Worm (Caenorhabditis elegans) whole organism, L3 larva: Measurements from ENCODE around the gene cpg-9.

Experiments
- R02D3.7 ChIP-seq: fragments of 150-350 bp; optimal IDR thresholded peaks from 2 replicates; lab custom pipeline; 2014; ENCODE audit warnings: missing biosample characterization, missing genetic modification characterization
- ZK546.5 ChIP-seq: sonication (generic microtip); optimal IDR thresholded peaks from 2 replicates; lab custom pipeline; 2017; ENCODE audit warnings: missing biosample characterization, missing genetic modification characterization
- aly-2 ChIP-seq: fragments of 150-350 bp; optimal IDR thresholded peaks from 2 replicates; lab custom pipeline; 2014; ENCODE audit warnings: missing biosample characterization, missing genetic modification characterization
- ama-1 ChIP-seq: fragments of 150-350 bp; optimal IDR thresholded peaks from 2 replicates; lab custom pipeline; 2018
- ceh-16 ChIP-seq: sonication (generic microtip); optimal IDR thresholded peaks from 2 replicates; lab custom pipeline; 2017; ENCODE audit warnings: missing biosample characterization, missing genetic modification characterization
- ceh-28 ChIP-seq: fragments of 150-350 bp; optimal IDR thresholded peaks from 2 replicates; lab custom pipeline; 2014; ENCODE audit warnings: missing biosample characterization, missing genetic modification reagents, missing genetic modification characterization
- ceh-82 ChIP-seq: fragments of 150-350 bp; optimal IDR thresholded peaks from 2 replicates; lab custom pipeline; 2014; ENCODE audit warnings: missing biosample characterization, missing genetic modification characterization
- ceh-9 ChIP-seq: sonication (generic microtip); optimal IDR thresholded peaks from 2 replicates; lab custom pipeline; 2018; ENCODE audit warnings: missing biosample characterization, missing genetic modification characterization
- egl-27 ChIP-seq: sonication (generic microtip); optimal IDR thresholded peaks from 4 replicates; lab custom pipeline; 2017; ENCODE audit warnings: missing biosample characterization, missing genetic modification reagents, missing genetic modification characterization
- egl-5 ChIP-seq: fragments of 150-350 bp; optimal IDR thresholded peaks from 2 replicates; lab custom pipeline; 2017; ENCODE audit warnings: missing biosample characterization, missing genetic modification reagents, missing genetic modification characterization, inconsistent platforms
- elt-1 ChIP-seq: fragments of 150-350 bp; optimal IDR thresholded peaks from 2 replicates; lab custom pipeline; 2014; ENCODE audit warnings: missing biosample characterization, missing genetic modification characterization
- elt-2 ChIP-seq: sonication (generic microtip); optimal IDR thresholded peaks from 2 replicates; lab custom pipeline; 2016; ENCODE audit warnings: missing genetic modification reagents, mild to moderate bottlenecking, missing genetic modification characterization, missing compliant biosample characterization
- elt-3 ChIP-seq, 3 experiments: fragments of 150-350 bp in 1 of 3; sonication (generic microtip) in 2 of 3; optimal IDR thresholded peaks; 2 replicates in 2 of 3; 4 replicates in 1 of 3; lab custom pipeline; 2014 to 2017; ENCODE audit warnings: missing biosample characterization in 3 of 3, missing genetic modification characterization in 3 of 3
- eor-1 ChIP-seq, 2 experiments: fragments of 150-350 bp; optimal IDR thresholded peaks; 2 replicates each; lab custom pipeline; 2014 to 2018; ENCODE audit warnings: missing biosample characterization in 2 of 2, missing genetic modification characterization in 2 of 2
- fkh-2 ChIP-seq: fragments of 150-350 bp; optimal IDR thresholded peaks from 2 replicates; lab custom pipeline; 2014; ENCODE audit warnings: missing biosample characterization, missing genetic modification reagents, missing genetic modification characterization
- fos-1 ChIP-seq: fragments of 150-350 bp; optimal IDR thresholded peaks from 2 replicates; lab custom pipeline; 2014; ENCODE audit warnings: missing biosample characterization, missing genetic modification characterization
- hmg-11 ChIP-seq: sonication (generic microtip); optimal IDR thresholded peaks from 2 replicates; lab custom pipeline; 2016; ENCODE audit warnings: missing genetic modification characterization, missing compliant biosample characterization
- jun-1 ChIP-seq: fragments of 150-350 bp; optimal IDR thresholded peaks from 2 replicates; lab custom pipeline; 2014; ENCODE audit warnings: missing biosample characterization, missing genetic modification reagents, missing genetic modification characterization
- lin-39 ChIP-seq: fragments of 150-350 bp; optimal IDR thresholded peaks from 2 replicates; lab custom pipeline; 2018; ENCODE audit warnings: missing biosample characterization, missing genetic modification reagents, missing genetic modification characterization
- mdl-1 ChIP-seq: fragments of 150-350 bp; optimal IDR thresholded peaks from 2 replicates; lab custom pipeline; 2014; ENCODE audit warnings: missing biosample characterization, missing genetic modification characterization
- mml-1 ChIP-seq: fragments of 150-350 bp; sonication (generic microtip); optimal IDR thresholded peaks from 3 replicates; lab custom pipeline; 2014; ENCODE audit warnings: missing biosample characterization, missing genetic modification characterization
- nfya-1 ChIP-seq: sonication (generic microtip); optimal IDR thresholded peaks from 2 replicates; lab custom pipeline; 2017; ENCODE audit warnings: missing genetic modification characterization, mild to moderate bottlenecking, missing compliant biosample characterization, antibody characterized with exemption, moderate library complexity; ENCODE audit not compliant: insufficient read depth
- nhr-11 ChIP-seq: fragments of 150-350 bp; optimal IDR thresholded peaks from 2 replicates; lab custom pipeline; 2014; ENCODE audit warnings: missing biosample characterization, missing genetic modification characterization
- nhr-12 ChIP-seq: fragments of 150-350 bp; optimal IDR thresholded peaks from 2 replicates; lab custom pipeline; 2014; ENCODE audit warnings: missing biosample characterization, missing genetic modification characterization
- nhr-237 ChIP-seq: fragments of 150-350 bp; optimal IDR thresholded peaks from 2 replicates; lab custom pipeline; 2014; ENCODE audit warnings: missing biosample characterization, missing genetic modification characterization
- nhr-28 ChIP-seq: fragments of 150-350 bp; optimal IDR thresholded peaks from 2 replicates; lab custom pipeline; 2014; ENCODE audit warnings: missing biosample characterization, missing genetic modification characterization
- nhr-43 ChIP-seq: sonication (generic microtip); optimal IDR thresholded peaks from 2 replicates; lab custom pipeline; 2016; ENCODE audit warnings: mild to moderate bottlenecking, missing genetic modification characterization, missing compliant biosample characterization; ENCODE audit not compliant: poor library complexity, severe bottlenecking
- nhr-67 ChIP-seq: fragments of 150-350 bp; optimal IDR thresholded peaks from 2 replicates; lab custom pipeline; 2014; ENCODE audit warnings: missing biosample characterization, missing genetic modification characterization
- pha-4 ChIP-seq: fragments of 150-350 bp; optimal IDR thresholded peaks from 2 replicates; lab custom pipeline; 2014; ENCODE audit warnings: missing biosample characterization, missing genetic modification reagents, missing genetic modification characterization
- sea-2 ChIP-seq: fragments of 150-350 bp; sonication (generic microtip); optimal IDR thresholded peaks from 4 replicates; lab custom pipeline; 2014; ENCODE audit warnings: missing biosample characterization, missing genetic modification reagents, missing genetic modification characterization
- snpc-4 ChIP-seq: fragments of 150-350 bp; optimal IDR thresholded peaks from 2 replicates; lab custom pipeline; 2014; ENCODE audit warnings: missing biosample characterization, missing genetic modification characterization
- tbx-2 ChIP-seq: sonication (generic microtip); optimal IDR thresholded peaks from 2 replicates; lab custom pipeline; 2016; ENCODE audit warnings: mild to moderate bottlenecking, missing genetic modification characterization, missing compliant biosample characterization
- unc-39 ChIP-seq: sonication (generic microtip); optimal IDR thresholded peaks from 4 replicates; lab custom pipeline; 2017; ENCODE audit warnings: missing biosample characterization, missing genetic modification characterization
- unc-62 ChIP-seq: fragments of 150-350 bp; sonication (generic microtip); optimal IDR thresholded peaks from 4 replicates; lab custom pipeline; 2014; ENCODE audit warnings: missing biosample characterization, missing genetic modification reagents, missing genetic modification characterization
- zag-1 ChIP-seq: fragments of 150-350 bp; optimal IDR thresholded peaks from 2 replicates; lab custom pipeline; 2014; ENCODE audit warnings: missing biosample characterization, missing genetic modification characterization

The cpg-9 gene

ce11 chrIV:3046009-3046408 is 24.0 kb downstream of the cpg-9 start:
- no peak for TF ChIP-seq sea-2 (GFP tag; lab: Kevin White, UChicago)
- TF ChIP-seq mml-1 (tag; lab: Kevin White, UChicago), result no peak
- TF ChIP-seq nfya-1, result no peak
- TF ChIP-seq elt-3 (tag; optimal IDR thresholded peaks at IDR 0.05; lab: Kevin White, UChicago), result no peak
- TF ChIP-seq nhr-43 (tag; lab: Kevin White, UChicago), result no peak
- no peak for TF ChIP-seq ceh-28 (tag; lab: Kevin White, UChicago)
- TF ChIP-seq jun-1 (tag; lab: Kevin White, UChicago), result no peak
- no peak for TF ChIP-seq unc-62 (GFP tag; lab: Kevin White, UChicago)
- no peak for TF ChIP-seq nhr-12 (tag; lab: Kevin White, UChicago)
- no peak for TF ChIP-seq fkh-2 (tag; lab: Kevin White, UChicago)
- TF ChIP-seq elt-1 (tag; lab: Kevin White, UChicago), result no peak
- no peak for TF ChIP-seq nhr-28 (tag; lab: Kevin White, UChicago)
- TF ChIP-seq lin-39 (tag; lab: Kevin White, UChicago), result no peak
- TF ChIP-seq pha-4 (tag; lab: Kevin White, UChicago), result no peak
- no peak for TF ChIP-seq ZK546.5
- no peak for TF ChIP-seq ceh-16 (tag; lab: Kevin White, UChicago)

ce11 chrIV:3044158-3044557 is 25.9 kb downstream of the cpg-9 start:
- TF ChIP-seq fos-1 (no peak), egl-5 (tag; lab: Kevin White, UChicago) (no peak), mdl-1 (tag; lab: Kevin White, UChicago) (no peak), snpc-4 (tag; lab: Kevin White, UChicago) (no peak), ceh-82 (tag; lab: Kevin White, UChicago) (no peak), aly-2 (tag; lab: Kevin White, UChicago) (no peak), nhr-11 (tag; lab: Kevin White, UChicago) (no peak), eor-1 (tag; optimal IDR thresholded peaks at IDR 0.05; lab: Kevin White, UChicago) (no peak), fkh-2 (tag; lab: Kevin White, UChicago) (no peak), elt-3 (tag; optimal IDR thresholded peaks at IDR 0.05; lab: Kevin White, UChicago) (no peak), sea-2 (GFP tag; lab: Kevin White, UChicago) (no peak)

- TF ChIP-seq R02D3.7 (tag; lab: Kevin White, UChicago) (no peak), ceh-82 (tag; lab: Kevin White, UChicago) (no peak), zag-1 (tag; lab: Kevin White, UChicago) (no peak), nhr-67 (tag; lab: Kevin White, UChicago) (no peak), ceh-28 (tag; lab: Kevin White, UChicago) (no peak), hmg-11 (tag; lab: Kevin White, UChicago) (no peak), egl-27 (tag; lab: Kevin White, UChicago) (no peak), pha-4 (tag; lab: Kevin White, UChicago) (no peak), snpc-4 (tag; lab: Kevin White, UChicago) (no peak), tbx-2 (tag; lab: Kevin White, UChicago) (no peak), ama-1 (lab: Kevin White, UChicago) (no peak), elt-2 (tag; lab: Kevin White, UChicago) (no peak), eor-1 (tag; optimal IDR thresholded peaks at IDR 0.05; lab: Kevin White, UChicago) (no peak), unc-39 (tag; lab: Kevin White, UChicago) (no peak)
Measured at ce11 chrIV:3038740-3039139, 31.3 kb downstream of the cpg-9 start.

ce11 chrIV:3037932-3038331 is 32.1 kb downstream of the cpg-9 start:
- no peak for TF ChIP-seq lin-39 (tag; lab: Kevin White, UChicago)
- TF ChIP-seq jun-1 (tag; lab: Kevin White, UChicago), result no peak
- TF ChIP-seq tbx-2 (tag; lab: Kevin White, UChicago), result no peak
- no peak for TF ChIP-seq nhr-237 (tag; lab: Kevin White, UChicago)
- no peak for TF ChIP-seq ceh-9 (tag; lab: Kevin White, UChicago)
- no peak for TF ChIP-seq nhr-11 (tag; lab: Kevin White, UChicago)
